Worm (Caenorhabditis elegans) whole organism, late embryonic: ENCODE results near the gene ncx-2.

Experiments
- C08G9.2 ChIP-seq: sonication (generic microtip); optimal IDR thresholded peaks from 2 replicates; lab custom pipeline; 2016; ENCODE audit warnings: mild to moderate bottlenecking, missing genetic modification characterization, moderate library complexity, missing compliant biosample characterization
- C38D4.7 ChIP-seq: fragments of 200-800 bp; sonication (Bioruptor generic); optimal IDR thresholded peaks from 2 replicates; lab custom pipeline; 2018; ENCODE audit warnings: mild to moderate bottlenecking, missing genetic modification characterization, moderate library complexity, missing compliant biosample characterization
- K02D7.2 ChIP-seq: sonication (generic microtip); optimal IDR thresholded peaks from 2 replicates; lab custom pipeline; 2017; ENCODE audit warnings: mild to moderate bottlenecking, missing genetic modification characterization, missing compliant biosample characterization
- K09A11.1 ChIP-seq: sonication (generic microtip); optimal IDR thresholded peaks from 2 replicates; lab custom pipeline; 2017; ENCODE audit warnings: antibody characterized with exemption, mild to moderate bottlenecking, missing genetic modification characterization, missing compliant biosample characterization; ENCODE audit not compliant: insufficient read depth
- T23F11.4 ChIP-seq: fragments of 200-800 bp; sonication (Bioruptor generic); optimal IDR thresholded peaks from 2 replicates; lab custom pipeline; 2018; ENCODE audit warnings: mild to moderate bottlenecking, missing genetic modification characterization, missing compliant biosample characterization
- ahr-1 ChIP-seq: sonication (generic microtip); optimal IDR thresholded peaks from 2 replicates; lab custom pipeline; 2016; ENCODE audit warnings: missing genetic modification characterization, missing compliant biosample characterization
- ceh-18 ChIP-seq: sonication (generic microtip); optimal IDR thresholded peaks from 2 replicates; lab custom pipeline; 2016; ENCODE audit warnings: missing genetic modification characterization, missing compliant biosample characterization
- ceh-22 ChIP-seq: sonication (generic microtip); optimal IDR thresholded peaks from 2 replicates; lab custom pipeline; 2017; ENCODE audit warnings: missing biosample characterization, missing genetic modification characterization
- ceh-30 ChIP-seq: fragments of 150-350 bp; optimal IDR thresholded peaks from 2 replicates; lab custom pipeline; 2014; ENCODE audit warnings: missing biosample characterization, missing genetic modification characterization
- ceh-45 ChIP-seq: fragments of 200-800 bp; sonication (Bioruptor generic); IDR thresholded peaks from 2 replicates; pipeline ENCODE4 v1.3.6; 2022; ENCODE audit warnings: missing genetic modification reagents, missing genetic modification characterization, missing compliant biosample characterization
- dmd-4 ChIP-seq: sonication (generic microtip); optimal IDR thresholded peaks from 2 replicates; lab custom pipeline; 2016; ENCODE audit warnings: borderline replicate concordance, missing genetic modification characterization, missing compliant biosample characterization
- dve-1 ChIP-seq: sonication (generic microtip); optimal IDR thresholded peaks from 2 replicates; lab custom pipeline; 2017; ENCODE audit warnings: antibody characterized with exemption, mild to moderate bottlenecking, missing genetic modification characterization, missing compliant biosample characterization
- elt-4 ChIP-seq: sonication (generic microtip); optimal IDR thresholded peaks from 2 replicates; lab custom pipeline; 2016; ENCODE audit warnings: missing genetic modification characterization, missing compliant biosample characterization
- fax-1 ChIP-seq: sonication (generic microtip); optimal IDR thresholded peaks from 2 replicates; lab custom pipeline; 2016; ENCODE audit warnings: missing genotype, missing genetic modification characterization, missing compliant biosample characterization
- fkh-10 ChIP-seq: fragments of 150-350 bp; optimal IDR thresholded peaks from 2 replicates; lab custom pipeline; 2014; ENCODE audit warnings: missing biosample characterization, missing genetic modification reagents, missing genetic modification characterization
- gmeb-2 ChIP-seq: sonication (generic microtip); optimal IDR thresholded peaks from 2 replicates; lab custom pipeline; 2016; ENCODE audit warnings: missing genetic modification characterization, inconsistent platforms, missing compliant biosample characterization
- hlh-30 ChIP-seq: sonication (generic microtip); optimal IDR thresholded peaks from 2 replicates; lab custom pipeline; 2017; ENCODE audit warnings: antibody characterized with exemption, missing genetic modification characterization, missing compliant biosample characterization; ENCODE audit not compliant: insufficient read depth
- lim-6 ChIP-seq: sonication (generic microtip); optimal IDR thresholded peaks from 2 replicates; lab custom pipeline; 2016; ENCODE audit warnings: missing genetic modification characterization, missing compliant biosample characterization
- madf-2 ChIP-seq: sonication (generic microtip); optimal IDR thresholded peaks from 2 replicates; lab custom pipeline; 2017; ENCODE audit warnings: missing genetic modification characterization, missing compliant biosample characterization
- mec-3 ChIP-seq: sonication (generic microtip); optimal IDR thresholded peaks from 2 replicates; lab custom pipeline; 2016; ENCODE audit warnings: borderline replicate concordance, missing genetic modification characterization, missing compliant biosample characterization
- nfya-1 ChIP-seq: sonication (generic microtip); optimal IDR thresholded peaks from 2 replicates; lab custom pipeline; 2017; ENCODE audit warnings: missing genetic modification characterization, mild to moderate bottlenecking, missing compliant biosample characterization, antibody characterized with exemption, moderate library complexity
- odd-2 ChIP-seq: sonication (generic microtip); optimal IDR thresholded peaks from 2 replicates; lab custom pipeline; 2017; ENCODE audit warnings: antibody characterized with exemption, mild to moderate bottlenecking, missing genetic modification characterization, missing compliant biosample characterization
- pat-9 ChIP-seq: fragments of 200-800 bp; sonication (Bioruptor generic); optimal IDR thresholded peaks from 2 replicates; lab custom pipeline; 2018; ENCODE audit warnings: mild to moderate bottlenecking, missing genetic modification characterization, moderate library complexity, missing compliant biosample characterization
- pax-1 ChIP-seq: fragments of 150-350 bp; optimal IDR thresholded peaks from 2 replicates; lab custom pipeline; 2014; ENCODE audit warnings: missing biosample characterization, missing genetic modification characterization
- pha-2 ChIP-seq: sonication (generic microtip); optimal IDR thresholded peaks from 2 replicates; lab custom pipeline; 2017; ENCODE audit warnings: mild to moderate bottlenecking, missing genetic modification characterization, missing compliant biosample characterization
- pha-4 ChIP-seq: fragments of 150-350 bp; optimal IDR thresholded peaks from 2 replicates; lab custom pipeline; 2018; ENCODE audit warnings: missing biosample characterization, missing genetic modification reagents, missing genetic modification characterization
- pros-1 ChIP-seq: fragments of 150-350 bp; optimal IDR thresholded peaks from 2 replicates; lab custom pipeline; 2014; ENCODE audit warnings: missing biosample characterization, missing genetic modification reagents, missing genetic modification characterization
- rnt-1 ChIP-seq: sonication (generic microtip); optimal IDR thresholded peaks from 2 replicates; lab custom pipeline; 2016; ENCODE audit warnings: missing genetic modification characterization, missing compliant biosample characterization
- sdc-2 ChIP-seq: sonication (generic microtip); optimal IDR thresholded peaks from 2 replicates; lab custom pipeline; 2016; ENCODE audit warnings: missing genotype, missing genetic modification characterization, missing compliant biosample characterization
- syd-9 ChIP-seq: sonication (generic microtip); optimal IDR thresholded peaks from 2 replicates; lab custom pipeline; 2016; ENCODE audit warnings: mild to moderate bottlenecking, missing genetic modification characterization, moderate library complexity, missing compliant biosample characterization
- tbx-2 ChIP-seq: sonication (generic microtip); optimal IDR thresholded peaks from 2 replicates; lab custom pipeline; 2016; ENCODE audit warnings: missing genetic modification characterization, missing compliant biosample characterization
- tbx-7 ChIP-seq: sonication (generic microtip); optimal IDR thresholded peaks from 2 replicates; lab custom pipeline; 2016; ENCODE audit warnings: missing genotype, missing genetic modification characterization, missing compliant biosample characterization
- ttx-3 ChIP-seq: sonication (generic microtip); optimal IDR thresholded peaks from 2 replicates; lab custom pipeline; 2016; ENCODE audit warnings: missing genetic modification reagents, missing genetic modification characterization, missing compliant biosample characterization
- unc-3 ChIP-seq, 2 experiments: fragments of 200-800 bp in 1 of 2; sonication (Bioruptor generic) in 1 of 2; sonication (generic microtip) in 1 of 2; conservative IDR thresholded peaks in 1 of 2; optimal IDR thresholded peaks in 1 of 2; 2 replicates each; pipeline versions ENCODE4 v1.3.6 to Lab custom; 2016 to 2022; ENCODE audit warnings: missing compliant biosample characterization in 2 of 2, missing genetic modification characterization in 2 of 2, missing genetic modification reagents in 1 of 2
- unc-42 ChIP-seq: sonication (generic microtip); optimal IDR thresholded peaks from 2 replicates; lab custom pipeline; 2016; ENCODE audit warnings: missing genotype, missing genetic modification characterization, missing compliant biosample characterization
- unc-55 ChIP-seq: sonication (generic microtip); optimal IDR thresholded peaks from 2 replicates; lab custom pipeline; 2017; ENCODE audit warnings: missing biosample characterization, missing genetic modification reagents, missing genetic modification characterization
- zip-5 ChIP-seq: sonication (generic microtip); optimal IDR thresholded peaks from 2 replicates; lab custom pipeline; 2016; ENCODE audit warnings: missing genetic modification characterization, missing compliant biosample characterization
- ztf-16 ChIP-seq: sonication (generic microtip); optimal IDR thresholded peaks from 2 replicates; lab custom pipeline; 2017; ENCODE audit warnings: missing genetic modification characterization, missing compliant biosample characterization

ncx-2 gene

DNA sequence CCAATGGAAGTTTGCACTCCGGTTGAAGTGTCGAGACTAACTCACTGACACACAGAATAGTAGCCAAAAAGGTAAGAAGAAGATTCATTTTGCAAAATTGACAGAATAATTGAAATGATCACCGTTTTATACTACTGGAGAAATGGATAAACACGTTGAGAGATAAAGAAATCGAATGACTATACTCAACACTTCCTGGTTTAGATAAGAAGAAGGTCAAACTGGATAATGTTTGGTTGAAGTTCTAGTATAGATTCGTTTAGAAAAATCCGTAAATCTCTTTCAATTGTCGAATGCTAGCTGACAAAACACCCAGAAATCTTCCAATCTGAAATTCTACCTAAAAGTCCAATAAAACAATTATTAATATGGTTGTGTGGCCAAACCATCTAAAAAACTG, 16.2 kb upstream of the ncx-2 start, which contains the start of gene Y49G5A.1:
Gene Y49G5A.1 (minus strand): TSS at position 101 of the 400 bp plus-strand sequence.
- no peak for TF ChIP-seq lim-6 (tag; lab: Kevin White, UChicago)
- no peak for TF ChIP-seq dmd-4 (tag; lab: Kevin White, UChicago)
- TF ChIP-seq ceh-30: no peak
- TF ChIP-seq K02D7.2: no peak
- TF ChIP-seq nfya-1 (tag; lab: Kevin White, UChicago): no peak
- TF ChIP-seq madf-2 (tag; lab: Kevin White, UChicago): no peak
- no peak for TF ChIP-seq pat-9 (tag; lab: Kevin White, UChicago)
- TF ChIP-seq odd-2 (tag; lab: Kevin White, UChicago): no peak
- TF ChIP-seq fax-1 (tag; lab: Kevin White, UChicago): no peak
- no peak for TF ChIP-seq ceh-45 (GFP tag; lab: Robert Waterston, UW)

DNA sequence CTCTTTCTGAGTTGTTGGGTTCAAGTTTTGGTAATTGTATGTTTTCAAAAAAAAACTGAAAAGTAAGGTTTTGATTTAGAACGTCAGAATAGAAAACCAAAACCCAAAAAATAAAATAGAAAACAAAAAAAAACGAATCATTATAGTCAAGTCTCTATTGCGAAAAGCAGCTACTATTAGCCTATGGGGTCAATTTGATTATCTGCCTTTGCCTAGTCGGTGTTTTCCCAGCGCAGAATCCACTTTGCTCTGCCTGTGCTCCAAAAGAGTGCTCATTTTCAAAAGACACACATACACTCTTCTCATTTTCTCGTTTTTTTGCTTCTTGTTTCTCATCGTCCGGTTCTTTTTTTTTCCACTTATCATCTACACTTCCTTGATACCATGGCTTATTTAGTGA, 14.8 kb upstream of the ncx-2 start:
- no peak for TF ChIP-seq ahr-1 (tag; lab: Kevin White, UChicago)
- peak; percentile 66 for TF ChIP-seq unc-42 (tag; lab: Kevin White, UChicago)
- no peak for TF ChIP-seq C08G9.2 (tag; lab: Kevin White, UChicago)

DNA sequence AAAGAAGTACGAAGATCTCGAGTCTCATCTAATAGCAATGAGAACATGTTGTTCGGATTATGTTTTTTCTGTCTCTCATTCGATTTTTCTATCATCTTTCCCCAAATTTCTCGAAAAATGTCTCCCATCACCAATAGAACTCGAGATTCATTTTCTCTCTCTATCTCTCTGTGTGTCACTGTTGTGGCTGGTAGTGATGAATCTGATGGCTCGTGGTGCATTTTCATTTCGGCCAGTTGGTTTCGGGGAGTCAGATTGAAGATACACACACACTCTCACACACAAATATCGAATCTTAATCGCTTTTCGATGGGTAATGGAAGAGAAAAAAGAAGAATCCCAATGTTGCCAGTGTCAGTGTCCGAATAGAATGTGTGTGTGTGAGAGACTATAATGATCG, 7.5 kb upstream of the ncx-2 start:
- TF ChIP-seq ceh-45 (GFP tag; lab: Robert Waterston, UW) (no peak), ahr-1 (tag; lab: Kevin White, UChicago) (no peak), ztf-16 (tag; lab: Kevin White, UChicago) (no peak), elt-4 (tag; lab: Kevin White, UChicago) (no peak), unc-55 (GFP tag; lab: Kevin White, UChicago) (peak; percentile 59), sdc-2 (no peak), fkh-10 (no peak), pax-1 (tag; lab: Kevin White, UChicago) (no peak), pha-2 (tag; lab: Kevin White, UChicago) (no peak), pat-9 (tag; lab: Kevin White, UChicago) (no peak), ttx-3 (no peak), dve-1 (no peak), rnt-1 (tag; lab: Kevin White, UChicago) (peak; percentile 72), hlh-30 (tag; lab: Kevin White, UChicago) (no peak), ceh-18 (peak; percentile 80), tbx-7 (tag; lab: Kevin White, UChicago) (no peak), ceh-22 (no peak), tbx-2 (tag; lab: Kevin White, UChicago) (peak; percentile 4), pha-4 (tag; lab: Kevin White, UChicago) (no peak), fax-1 (tag; lab: Kevin White, UChicago) (no peak), syd-9 (tag; lab: Kevin White, UChicago) (no peak), K09A11.1 (tag; lab: Kevin White, UChicago) (no peak), dmd-4 (tag; lab: Kevin White, UChicago) (no peak), pros-1 (tag; lab: Kevin White, UChicago) (no peak), C38D4.7 (no peak), lim-6 (tag; lab: Kevin White, UChicago) (no peak), T23F11.4 (no peak), gmeb-2 (no peak)

DNA sequence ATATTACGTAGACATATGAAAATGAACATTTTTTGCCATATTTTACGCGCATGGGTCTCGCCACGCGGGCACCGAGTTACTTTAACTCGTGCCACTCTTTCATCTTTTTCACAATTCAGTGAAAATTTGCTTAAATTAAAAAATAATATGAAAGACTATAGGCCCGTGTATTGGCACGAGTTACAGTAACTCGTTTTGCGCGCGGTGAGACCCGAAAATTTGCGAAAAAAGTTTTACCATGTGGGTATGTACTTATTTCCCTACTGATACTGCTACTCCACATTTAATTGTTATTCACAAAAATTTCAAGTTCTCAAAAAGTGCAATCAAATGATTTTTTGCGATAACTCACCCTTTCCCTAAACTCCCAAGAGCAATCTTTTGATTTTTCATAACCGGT, 5.7 kb upstream of the ncx-2 start:
- no peak for TF ChIP-seq gmeb-2
- no peak for TF ChIP-seq mec-3
- no peak for TF ChIP-seq unc-3 (GFP tag; conservative IDR thresholded peaks at IDR 0.05; lab: Robert Waterston, UW)
- no peak for TF ChIP-seq unc-3 (tag; optimal IDR thresholded peaks at IDR 0.05; lab: Kevin White, UChicago)
- no peak for TF ChIP-seq zip-5 (tag; lab: Kevin White, UChicago)
- no peak for TF ChIP-seq pat-9 (tag; lab: Kevin White, UChicago)
- TF ChIP-seq tbx-2 (tag; lab: Kevin White, UChicago): no peak
- TF ChIP-seq pha-4 (tag; lab: Kevin White, UChicago): no peak
- no peak for TF ChIP-seq pros-1 (tag; lab: Kevin White, UChicago)
